Worm (Caenorhabditis elegans): Measurements from ENCODE around the gene F53F4.11.

Gene F53F4.11

DNA sequence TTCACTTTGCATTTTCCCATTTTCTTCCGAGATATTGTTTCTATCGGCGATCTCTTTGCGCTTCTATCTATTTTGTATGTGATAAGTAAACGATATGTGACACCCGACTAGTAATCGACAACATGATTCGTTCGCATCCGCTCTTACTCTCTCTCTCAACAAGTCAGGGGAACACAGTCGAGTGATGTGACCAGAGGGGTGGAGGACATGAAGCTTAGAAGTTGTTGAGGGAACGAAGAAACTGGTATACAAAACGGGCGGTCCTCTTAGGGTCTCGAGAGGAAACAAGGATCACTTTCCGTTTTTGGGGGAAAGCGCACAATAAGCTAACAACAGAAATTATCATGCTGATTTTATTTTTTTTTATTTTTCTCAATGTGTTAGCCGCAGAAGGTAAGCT is 31.2 kb downstream of the F53F4.11 start, which contains the start of gene F53F4.4:
TSS of gene F53F4.4 (plus strand) at position 301 of the 400 bp plus-strand sequence.
- no peak for TF ChIP-seq dve-1 (tag; optimal IDR thresholded peaks at IDR 0.05)
- TF ChIP-seq ahr-1 (tag; optimal IDR thresholded peaks at IDR 0.05) = no peak
- no peak for TF ChIP-seq pha-4 (tag; optimal IDR thresholded peaks at IDR 0.05)
- TF ChIP-seq ref-2 (tag; optimal IDR thresholded peaks at IDR 0.05) = no peak
- TF ChIP-seq rnt-1 (tag; optimal IDR thresholded peaks at IDR 0.05) = no peak
- TF ChIP-seq elt-2 (tag; optimal IDR thresholded peaks at IDR 0.05) = no peak
- no peak for TF ChIP-seq pqm-1 (tag; optimal IDR thresholded peaks at IDR 0.05)

DNA sequence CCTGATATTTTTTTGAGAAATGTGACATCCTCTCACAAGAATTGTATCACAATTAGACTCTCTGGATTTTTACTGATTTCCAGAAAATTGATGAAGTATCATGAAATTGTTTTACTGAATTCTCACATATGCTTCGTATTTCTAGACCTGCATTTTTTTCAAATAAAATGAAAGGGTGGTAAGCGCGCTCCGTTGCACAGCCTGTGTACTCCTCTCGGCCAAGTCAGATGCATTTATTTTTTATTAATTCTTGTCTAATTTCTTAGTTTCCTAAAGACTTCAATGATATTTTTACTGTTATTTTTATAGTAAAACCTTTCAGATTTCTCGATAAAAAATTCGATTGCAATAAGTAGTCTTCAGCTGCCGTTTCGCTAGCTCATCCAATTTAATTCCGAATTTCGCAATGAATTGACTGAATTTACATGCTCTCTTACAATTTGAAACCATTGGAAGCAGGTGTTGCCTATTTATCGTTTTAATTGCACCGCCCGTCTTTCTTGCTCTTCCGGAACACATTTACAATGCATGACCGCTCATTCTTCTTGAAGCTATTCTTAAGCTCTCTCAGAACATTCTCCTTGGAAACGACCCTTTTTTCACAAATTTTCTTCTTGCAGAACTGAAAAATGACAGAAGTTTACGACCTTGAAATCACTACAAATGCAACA is 32.7 kb downstream of the F53F4.11 start, which contains the start of gene tbcb-1:
TSS of gene tbcb-1 (plus strand) at position 621 of the 671 bp plus-strand sequence.
- no peak for TF ChIP-seq eyg-1 (tag; optimal IDR thresholded peaks at IDR 0.05)
- TF ChIP-seq ceh-48 (tag; optimal IDR thresholded peaks at IDR 0.05) = no peak
- no peak for TF ChIP-seq nhr-11 (tag; optimal IDR thresholded peaks at IDR 0.05)
- TF ChIP-seq hlh-13 (GFP tag; optimal IDR thresholded peaks at IDR 0.05) = no peak
- no peak for TF ChIP-seq K09A11.1 (tag; optimal IDR thresholded peaks at IDR 0.05; ENCODE audit: insufficient read depth)
- no peak for TF ChIP-seq ama-1 (optimal IDR thresholded peaks at IDR 0.05)
- no peak for TF ChIP-seq ceh-31 (tag; optimal IDR thresholded peaks at IDR 0.05)
- TF ChIP-seq pat-9 (tag; optimal IDR thresholded peaks at IDR 0.05) = no peak
- no peak for TF ChIP-seq ceh-30 (tag; optimal IDR thresholded peaks at IDR 0.05)
- TF ChIP-seq ceh-45 (GFP tag; IDR thresholded peaks at IDR 0.05) = no peak
- no peak for TF ChIP-seq ahr-1 (tag; optimal IDR thresholded peaks at IDR 0.05)
- TF ChIP-seq fax-1 (tag; optimal IDR thresholded peaks at IDR 0.05) = no peak
- no peak for TF ChIP-seq syd-9 (tag; optimal IDR thresholded peaks at IDR 0.05)
- TF ChIP-seq che-1 (tag; optimal IDR thresholded peaks at IDR 0.05) = no peak
- no peak for TF ChIP-seq nhr-232 (tag; optimal IDR thresholded peaks at IDR 0.05)
- TF ChIP-seq gmeb-2 (tag; optimal IDR thresholded peaks at IDR 0.05) = no peak
- TF ChIP-seq fkh-10 (GFP tag; optimal IDR thresholded peaks at IDR 0.05) = no peak
- TF ChIP-seq hlh-15 (tag; optimal IDR thresholded peaks at IDR 0.05) = no peak

DNA sequence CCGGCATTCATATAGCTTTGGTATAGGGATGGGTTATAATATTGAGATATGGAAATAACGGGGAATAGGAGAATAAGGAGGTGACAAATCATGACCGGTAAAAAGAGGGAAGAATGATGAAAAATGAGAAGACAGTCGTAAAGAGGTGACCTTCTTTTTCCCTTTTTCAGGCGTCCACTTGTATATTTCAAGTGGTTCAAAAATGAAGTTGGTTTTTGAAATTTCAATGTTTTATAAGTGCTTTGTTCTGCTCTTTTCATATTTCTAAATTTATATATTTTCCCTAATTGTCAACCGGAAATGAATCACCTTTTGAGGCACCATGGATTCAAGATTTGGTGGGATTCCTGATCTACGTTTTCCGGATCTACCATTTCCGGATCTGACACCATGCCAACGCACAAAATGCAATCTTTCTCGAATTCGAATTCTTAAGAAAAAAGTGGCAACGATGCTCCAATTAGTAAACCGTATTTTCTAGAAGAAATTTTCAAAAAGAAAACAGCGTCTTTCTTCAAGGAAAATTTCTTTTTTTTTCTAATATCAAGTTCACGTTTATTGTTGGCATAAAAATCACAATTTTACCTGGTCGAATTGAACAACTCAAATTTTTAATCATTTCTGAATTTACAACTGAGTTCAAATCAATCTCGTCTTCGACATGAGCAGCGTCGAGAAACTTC is 34.7 kb downstream of the F53F4.11 start, which contains the start of the genes F53F4.2 and F53F4.18:
TSS of gene F53F4.2 (minus strand) at position 101 of the 683 bp plus-strand sequence.
TSS of gene F53F4.18 (plus strand) at position 633 of the 683 bp plus-strand sequence.
- TF ChIP-seq C38D4.7 (GFP tag; optimal IDR thresholded peaks at IDR 0.05) = no peak
- TF ChIP-seq ceh-34 (tag; optimal IDR thresholded peaks at IDR 0.05) = no peak
- TF ChIP-seq ref-2 (tag; optimal IDR thresholded peaks at IDR 0.05) = no peak
- no peak for TF ChIP-seq ceh-24 (tag; optimal IDR thresholded peaks at IDR 0.05)
- TF ChIP-seq K09A11.1 (tag; optimal IDR thresholded peaks at IDR 0.05; ENCODE audit: insufficient read depth) = no peak
- TF ChIP-seq zip-5 (tag; optimal IDR thresholded peaks at IDR 0.05) = no peak
- no peak for TF ChIP-seq hlh-13 (GFP tag; optimal IDR thresholded peaks at IDR 0.05)
- TF ChIP-seq madf-2 (tag; optimal IDR thresholded peaks at IDR 0.05) = no peak
- no peak for TF ChIP-seq Y22D7AL.16 (tag; optimal IDR thresholded peaks at IDR 0.05)
- no peak for TF ChIP-seq unc-55 (GFP tag; optimal IDR thresholded peaks at IDR 0.05)
- no peak for TF ChIP-seq npax-4 (tag; optimal IDR thresholded peaks at IDR 0.05)

DNA sequence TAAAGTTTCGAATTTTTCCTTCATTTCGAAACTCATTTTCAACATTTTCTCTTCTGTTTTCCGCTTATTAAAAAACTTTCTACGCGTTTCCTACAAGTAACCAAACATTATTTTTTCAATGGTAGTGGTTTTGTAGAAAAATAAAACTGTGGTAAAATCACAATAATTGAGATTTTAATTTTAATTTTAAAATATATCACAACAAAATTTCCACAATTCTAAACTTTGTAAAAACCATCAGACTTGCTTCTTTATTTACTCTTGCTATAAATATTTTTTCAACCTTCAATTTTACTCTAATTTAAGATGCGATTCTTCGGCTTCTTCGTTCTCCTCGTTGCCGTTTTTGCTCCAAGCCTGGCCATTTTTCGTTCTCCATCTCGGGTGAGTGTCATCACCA is 36.4 kb downstream of the F53F4.11 start, which contains the start of gene F53F4.17:
TSS of gene F53F4.17 (plus strand) at position 301 of the 400 bp plus-strand sequence.
- TF ChIP-seq ahr-1 (tag; optimal IDR thresholded peaks at IDR 0.05) (no peak), hlh-8 (tag; optimal IDR thresholded peaks at IDR 0.05) (no peak), fkh-6 (tag; optimal IDR thresholded peaks at IDR 0.05) (no peak), hlh-30 (tag; optimal IDR thresholded peaks at IDR 0.05; ENCODE audit: insufficient read depth) (no peak), unc-86 (tag; optimal IDR thresholded peaks at IDR 0.05) (no peak), che-1 (tag; optimal IDR thresholded peaks at IDR 0.05) (no peak), pros-1 (tag; optimal IDR thresholded peaks at IDR 0.05) (no peak), pqm-1 (tag; optimal IDR thresholded peaks at IDR 0.05) (no peak), lim-6 (tag; optimal IDR thresholded peaks at IDR 0.05) (no peak)

Data from whole organism, late embryonic.